Fruit fly (Drosophila melanogaster) Kc167 (cell line): ENCODE results near the gene CG4596.

Experiments
- Sin3A ChIP-seq: fragments of >200 bp; optimal IDR thresholded peaks from 2 replicates; lab custom pipeline; 2018; ENCODE audit warnings: missing external identifiers
- h ChIP-seq: fragments of >200 bp; optimal IDR thresholded peaks from 3 replicates; lab custom pipeline; 2018; ENCODE audit warnings: missing external identifiers
- insv ChIP-seq: fragments of >200 bp; optimal IDR thresholded peaks from 3 replicates; lab custom pipeline; 2018; ENCODE audit warnings: missing external identifiers
- psq ChIP-seq: fragments of >200 bp; optimal IDR thresholded peaks from 2 replicates; lab custom pipeline; 2017; ENCODE audit warnings: missing external identifiers

- TF ChIP-seq psq (lab: Kevin White, UChicago) = no peak
- no peak for TF ChIP-seq insv (lab: Kevin White, UChicago)
- TF ChIP-seq h (lab: Kevin White, UChicago) = no peak
- TF ChIP-seq Sin3A (lab: Kevin White, UChicago) = no peak
Measured at dm6 chr3R:10884031-10884677, 11.3 kb downstream of the CG4596 start.
